Fruit fly (Drosophila melanogaster) whole organism, wandering third instar larva: ENCODE results near the gene CG13901.

ENCODE experiments used
- CG9705 ChIP-seq: fragments of 200-800 bp; sonication (Bioruptor generic); optimal IDR thresholded peaks from 2 replicates; lab custom pipeline; 2018; ENCODE audit warnings: missing biosample characterization, mild to moderate bottlenecking, missing genetic modification characterization
- Hr78 ChIP-seq: fragments of >200 bp; optimal IDR thresholded peaks from 2 replicates; lab custom pipeline; 2017; ENCODE audit warnings: missing biosample characterization, missing genetic modification characterization
- Hr83 ChIP-seq: fragments of 200-300 bp; sonication (Bioruptor generic); optimal IDR thresholded peaks from 2 replicates; lab custom pipeline; 2016; ENCODE audit warnings: missing biosample characterization, mild to moderate bottlenecking, missing genetic modification characterization, moderate library complexity; ENCODE audit not compliant: poor library complexity, severe bottlenecking
- N ChIP-seq: fragments of >200 bp; optimal IDR thresholded peaks from 2 replicates; lab custom pipeline; 2018; ENCODE audit warnings: missing biosample characterization, missing external identifiers, missing genetic modification characterization
- OdsH ChIP-seq: fragments of 200-800 bp; sonication (Bioruptor generic); optimal IDR thresholded peaks from 2 replicates; lab custom pipeline; 2016; ENCODE audit warnings: missing biosample characterization, mild to moderate bottlenecking, missing genetic modification characterization
- br ChIP-seq: fragments of 200-800 bp; sonication (Bioruptor generic); optimal IDR thresholded peaks from 2 replicates; lab custom pipeline; 2016; ENCODE audit warnings: missing biosample characterization, missing genetic modification characterization
- ey ChIP-seq: fragments of 200-800 bp; sonication (Bioruptor generic); optimal IDR thresholded peaks from 2 replicates; lab custom pipeline; 2016; ENCODE audit warnings: missing biosample characterization, missing genetic modification characterization
- h ChIP-seq: fragments of 200-800 bp; sonication (Bioruptor generic); optimal IDR thresholded peaks from 3 replicates; lab custom pipeline; 2016; ENCODE audit warnings: missing biosample characterization, mild to moderate bottlenecking, missing genetic modification characterization
- psq ChIP-seq: fragments of 200-800 bp; sonication (Bioruptor generic); optimal IDR thresholded peaks from 3 replicates; lab custom pipeline; 2017; ENCODE audit warnings: missing biosample characterization, mild to moderate bottlenecking, missing genetic modification characterization, moderate library complexity
- rgr ChIP-seq: fragments of 200-800 bp; sonication (Bioruptor generic); optimal IDR thresholded peaks from 3 replicates; lab custom pipeline; 2016; ENCODE audit warnings: missing biosample characterization, mild to moderate bottlenecking, missing genetic modification characterization
- sv ChIP-seq: fragments of 200-800 bp; sonication (Bioruptor generic); optimal IDR thresholded peaks from 3 replicates; lab custom pipeline; 2016; ENCODE audit warnings: missing biosample characterization, missing genetic modification characterization
- usp ChIP-seq: fragments of >200 bp; optimal IDR thresholded peaks from 2 replicates; lab custom pipeline; 2017; ENCODE audit warnings: missing biosample characterization, missing genetic modification characterization

DNA sequence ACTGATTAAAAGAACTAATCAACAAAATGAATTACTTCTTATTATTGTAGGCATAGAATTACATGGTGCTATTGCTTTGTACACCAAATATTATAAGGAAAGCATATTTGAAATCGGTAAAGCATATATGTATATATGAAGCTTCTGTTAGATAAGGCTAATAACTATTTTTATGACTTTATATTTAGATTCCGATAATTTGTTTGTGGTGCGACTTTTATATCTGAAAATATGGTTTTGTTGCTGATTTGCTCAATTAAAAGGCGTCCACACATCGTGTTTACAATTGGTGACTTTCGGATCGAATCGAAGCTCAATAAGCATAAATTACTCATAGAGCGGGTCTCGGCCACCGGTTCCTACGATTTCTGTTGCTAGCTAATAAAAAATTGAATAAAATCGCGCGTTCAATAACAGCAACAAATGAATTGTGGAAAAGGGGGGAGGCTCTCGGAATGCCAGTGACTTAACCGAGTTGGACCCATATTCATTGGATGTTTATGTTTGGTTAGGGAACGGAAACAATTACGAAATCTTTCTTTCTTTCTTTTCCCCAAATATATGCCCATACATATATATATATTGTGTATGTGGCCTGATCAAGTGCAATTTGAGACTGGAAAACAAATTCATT is 48.1 kb upstream of the CG13901 start:
- TF ChIP-seq N (GFP tag; lab: Kevin White, UChicago) (no peak), h (GFP tag; lab: Kevin White, UChicago) (no peak), ey (GFP tag; lab: Kevin White, UChicago) (no peak), sv (GFP tag; lab: Kevin White, UChicago) (no peak), rgr (GFP tag; lab: Kevin White, UChicago) (no peak), Hr78 (GFP tag; lab: Kevin White, UChicago) (no peak), psq (GFP tag; lab: Kevin White, UChicago) (no peak), usp (no peak), br (GFP tag; lab: Kevin White, UChicago) (no peak), Hr83 (no peak), OdsH (GFP tag; lab: Kevin White, UChicago) (no peak), CG9705 (GFP tag; lab: Kevin White, UChicago) (no peak)
